Fruit fly (Drosophila melanogaster) whole organism, embryonic: Measurements from ENCODE around the gene Z600.

Experiments
- Abd-B ChIP-seq: fragments of 200-800 bp; sonication (Bioruptor generic); optimal IDR thresholded peaks from 2 replicates; lab custom pipeline; 2018; ENCODE audit warnings: missing biosample characterization, mild to moderate bottlenecking, missing genetic modification characterization, moderate library complexity
- Antp ChIP-seq: fragments of 200-800 bp; sonication (Bioruptor generic); optimal IDR thresholded peaks from 3 replicates; lab custom pipeline; 2016; ENCODE audit warnings: missing biosample characterization, missing genetic modification characterization
- Atf-2 ChIP-seq: fragments of 200-800 bp; sonication (Bioruptor generic); optimal IDR thresholded peaks from 2 replicates; lab custom pipeline; 2016; ENCODE audit warnings: missing biosample characterization, missing genetic modification characterization
- Blimp-1 ChIP-seq: fragments of 200-800 bp; sonication (Bioruptor generic); optimal IDR thresholded peaks from 3 replicates; lab custom pipeline; 2018; ENCODE audit warnings: missing biosample characterization, missing genetic modification characterization, mild to moderate bottlenecking, moderate library complexity, missing genetic modification reagents
- CG11085 ChIP-seq: fragments of 200-800 bp; sonication (Bioruptor generic); IDR thresholded peaks from 2 replicates; pipeline ENCODE4 v1.3.6; 2022; ENCODE audit warnings: missing biosample characterization, missing genetic modification characterization
- CG11696 ChIP-seq: fragments of 200-800 bp; sonication (Bioruptor generic); IDR thresholded peaks from 2 replicates; pipeline ENCODE4 v1.3.6; 2022; ENCODE audit warnings: missing biosample characterization, missing genetic modification characterization
- CG12155 ChIP-seq: fragments of 200-800 bp; sonication (Bioruptor generic); optimal IDR thresholded peaks from 3 replicates; lab custom pipeline; 2016; ENCODE audit warnings: missing biosample characterization, missing genetic modification characterization
- CG12299 ChIP-seq: fragments of 200-800 bp; sonication (Bioruptor generic); optimal IDR thresholded peaks from 2 replicates; lab custom pipeline; 2018; ENCODE audit warnings: missing biosample characterization, mild to moderate bottlenecking, missing genetic modification characterization
- CG1233 ChIP-seq: fragments of 200-800 bp; sonication (Bioruptor generic); optimal IDR thresholded peaks from 4 replicates; lab custom pipeline; 2018; ENCODE audit warnings: missing biosample characterization, mild to moderate bottlenecking, missing genetic modification characterization
- CG12942 ChIP-seq: fragments of 200-800 bp; sonication (Bioruptor generic); optimal IDR thresholded peaks from 3 replicates; lab custom pipeline; 2016; ENCODE audit warnings: missing biosample characterization, missing genetic modification characterization
- CG16815 ChIP-seq: fragments of 200-800 bp; sonication (Bioruptor generic); optimal IDR thresholded peaks from 3 replicates; lab custom pipeline; 2017; ENCODE audit warnings: missing biosample characterization, mild to moderate bottlenecking, missing genetic modification characterization
- CG17328 ChIP-seq: fragments of 200-800 bp; sonication (Bioruptor generic); IDR thresholded peaks from 2 replicates; pipeline ENCODE4 v1.3.6; 2022; ENCODE audit warnings: missing biosample characterization, missing genetic modification characterization
- CG17385 ChIP-seq: fragments of 200-800 bp; sonication (Bioruptor generic); optimal IDR thresholded peaks from 3 replicates; lab custom pipeline; 2018; ENCODE audit warnings: missing biosample characterization, mild to moderate bottlenecking, missing genetic modification characterization
- CG4707 ChIP-seq: fragments of 200-800 bp; sonication (Bioruptor generic); optimal IDR thresholded peaks from 2 replicates; lab custom pipeline; 2018; ENCODE audit warnings: missing biosample characterization, mild to moderate bottlenecking, missing genetic modification characterization, moderate library complexity
- CG6654 ChIP-seq: fragments of 200-800 bp; sonication (Bioruptor generic); optimal IDR thresholded peaks from 2 replicates; lab custom pipeline; 2017; ENCODE audit warnings: missing biosample characterization, mild to moderate bottlenecking, missing genetic modification characterization
- CG7357 ChIP-seq: fragments of 200-800 bp; sonication (Bioruptor generic); IDR thresholded peaks from 3 replicates; pipeline ENCODE4 v1.3.6; 2022; ENCODE audit warnings: missing biosample characterization, missing genetic modification characterization
- CG7963 ChIP-seq: fragments of 200-800 bp; sonication (Bioruptor generic); IDR thresholded peaks from 3 replicates; pipeline ENCODE4 v1.3.6; 2022; ENCODE audit warnings: missing biosample characterization, missing genetic modification characterization; ENCODE audit not compliant: partially characterized antibody
- CG8359 ChIP-seq: fragments of 200-800 bp; sonication (Bioruptor generic); optimal IDR thresholded peaks from 2 replicates; lab custom pipeline; 2017; ENCODE audit warnings: missing biosample characterization, mild to moderate bottlenecking, missing genetic modification characterization, borderline replicate concordance
- CG9437 ChIP-seq: fragments of 200-800 bp; sonication (Bioruptor generic); optimal IDR thresholded peaks from 2 replicates; lab custom pipeline; 2018; ENCODE audit warnings: missing biosample characterization, mild to moderate bottlenecking, missing genetic modification characterization
- Dek ChIP-seq: fragments of 200-800 bp; sonication (Bioruptor generic); optimal IDR thresholded peaks from 3 replicates; lab custom pipeline; 2019; ENCODE audit warnings: missing biosample characterization, mild to moderate bottlenecking, missing genetic modification characterization, moderate library complexity
- Elba2 ChIP-seq: fragments of 200-800 bp; sonication (Bioruptor generic); optimal IDR thresholded peaks from 3 replicates; lab custom pipeline; 2016; ENCODE audit warnings: missing biosample characterization, missing genetic modification characterization
- Fer1 ChIP-seq: fragments of 200-800 bp; sonication (Bioruptor generic); optimal IDR thresholded peaks from 2 replicates; lab custom pipeline; 2017; ENCODE audit warnings: missing biosample characterization, mild to moderate bottlenecking, missing genetic modification characterization
- HmgZ ChIP-seq: fragments of 200-800 bp; sonication (Bioruptor generic); optimal IDR thresholded peaks from 2 replicates; lab custom pipeline; 2018; ENCODE audit warnings: missing biosample characterization, mild to moderate bottlenecking, missing genetic modification characterization
- Hr51 ChIP-seq, 2 experiments: fragments of 200-800 bp; sonication (Bioruptor generic); optimal IDR thresholded peaks; 2 replicates in 1 of 2; 3 replicates in 1 of 2; lab custom pipeline; 2016 to 2018; ENCODE audit warnings: missing biosample characterization in 2 of 2, missing genetic modification characterization in 2 of 2, mild to moderate bottlenecking in 1 of 2, moderate library complexity in 1 of 2
- Hr78 ChIP-seq, 2 experiments: fragments of 200-800 bp in 1 of 2; fragments of >200 bp in 1 of 2; sonication (Bioruptor generic) in 1 of 2; optimal IDR thresholded peaks; 2 replicates each; lab custom pipeline; 2017 to 2019; ENCODE audit warnings: missing biosample characterization in 2 of 2, missing genetic modification characterization in 2 of 2, mild to moderate bottlenecking in 1 of 2, moderate library complexity in 1 of 2
- MTF-1 ChIP-seq: fragments of 200-800 bp; sonication (Bioruptor generic); optimal IDR thresholded peaks from 2 replicates; lab custom pipeline; 2018; ENCODE audit warnings: missing biosample characterization, mild to moderate bottlenecking, missing genetic modification characterization, borderline replicate concordance
- Ptx1 ChIP-seq: fragments of 200-800 bp; sonication (Bioruptor generic); IDR thresholded peaks from 2 replicates; pipeline ENCODE4 v1.3.6; 2022; ENCODE audit warnings: missing biosample characterization, missing genetic modification characterization
- Tbp ChIP-seq: fragments of >200 bp; optimal IDR thresholded peaks from 2 replicates; lab custom pipeline; 2018; ENCODE audit warnings: missing biosample characterization, missing genetic modification characterization
- az2 ChIP-seq: fragments of 200-800 bp; sonication (Bioruptor generic); optimal IDR thresholded peaks from 3 replicates; lab custom pipeline; 2016; ENCODE audit warnings: missing biosample characterization, missing genetic modification characterization
- btn ChIP-seq: fragments of 200-800 bp; sonication (Bioruptor generic); optimal IDR thresholded peaks from 2 replicates; lab custom pipeline; 2016; ENCODE audit warnings: missing biosample characterization, missing genetic modification characterization
- cwo ChIP-seq: fragments of 200-800 bp; sonication (Bioruptor generic); optimal IDR thresholded peaks from 3 replicates; lab custom pipeline; 2017; ENCODE audit warnings: missing biosample characterization, missing genetic modification characterization, mild to moderate bottlenecking, moderate library complexity, missing genetic modification reagents
- danr ChIP-seq: fragments of 200-800 bp; sonication (Bioruptor generic); IDR thresholded peaks from 2 replicates; pipeline ENCODE4 v1.3.6; 2022; ENCODE audit warnings: missing biosample characterization, missing genetic modification characterization
- ems ChIP-seq: fragments of 200-800 bp; sonication (Bioruptor generic); optimal IDR thresholded peaks from 3 replicates; lab custom pipeline; 2016; ENCODE audit warnings: missing biosample characterization, missing genetic modification characterization
- eyg ChIP-seq: fragments of 200-800 bp; sonication (Bioruptor generic); optimal IDR thresholded peaks from 3 replicates; lab custom pipeline; 2016; ENCODE audit warnings: missing biosample characterization, missing genetic modification characterization
- fd96Cb ChIP-seq: fragments of 200-800 bp; sonication (Bioruptor generic); optimal IDR thresholded peaks from 2 replicates; lab custom pipeline; 2018; ENCODE audit warnings: missing biosample characterization, mild to moderate bottlenecking, missing genetic modification characterization, moderate library complexity
- gcm ChIP-seq: fragments of 200-800 bp; sonication (Bioruptor generic); optimal IDR thresholded peaks from 2 replicates; lab custom pipeline; 2019; ENCODE audit warnings: missing biosample characterization, mild to moderate bottlenecking, missing genetic modification characterization, moderate library complexity
- jing ChIP-seq: fragments of 200-800 bp; sonication (Bioruptor generic); optimal IDR thresholded peaks from 2 replicates; lab custom pipeline; 2018; ENCODE audit warnings: missing biosample characterization, mild to moderate bottlenecking, missing genetic modification characterization
- lbe ChIP-seq: fragments of 200-800 bp; sonication (Bioruptor generic); optimal IDR thresholded peaks from 2 replicates; lab custom pipeline; 2016; ENCODE audit warnings: missing biosample characterization, mild to moderate bottlenecking, missing genetic modification characterization
- lilli ChIP-seq: fragments of 200-800 bp; sonication (Bioruptor generic); optimal IDR thresholded peaks from 3 replicates; lab custom pipeline; 2016; ENCODE audit warnings: missing biosample characterization, missing genetic modification characterization
- lola ChIP-seq, 3 experiments: fragments of >200 bp in 2 of 3; fragments of 200-800 bp in 1 of 3; sonication (Bioruptor generic) in 1 of 3; optimal IDR thresholded peaks; 2 replicates each; lab custom pipeline; 2017 to 2019; ENCODE audit warnings: missing biosample characterization in 3 of 3, missing genetic modification characterization in 3 of 3, mild to moderate bottlenecking in 1 of 3, moderate library complexity in 1 of 3
- nmo ChIP-seq: fragments of 200-800 bp; sonication (Bioruptor generic); optimal IDR thresholded peaks from 2 replicates; lab custom pipeline; 2018; ENCODE audit warnings: missing biosample characterization, mild to moderate bottlenecking, missing genetic modification characterization, moderate library complexity
- ranshi ChIP-seq: fragments of 200-800 bp; sonication (Bioruptor generic); IDR thresholded peaks from 2 replicates; pipeline ENCODE4 v1.3.6; 2022; ENCODE audit warnings: missing biosample characterization, missing genetic modification characterization
- sens-2 ChIP-seq: fragments of 200-800 bp; sonication (Bioruptor generic); IDR thresholded peaks from 2 replicates; pipeline ENCODE4 v1.3.6; 2022; ENCODE audit warnings: missing biosample characterization, missing genetic modification characterization
- sna ChIP-seq: fragments of 200-800 bp; sonication (Bioruptor generic); IDR thresholded peaks from 2 replicates; pipeline ENCODE4 v1.3.6; 2022; ENCODE audit warnings: missing biosample characterization, missing genetic modification characterization; ENCODE audit not compliant: partially characterized antibody
- ssp ChIP-seq: fragments of 200-800 bp; sonication (Bioruptor generic); IDR thresholded peaks from 2 replicates; pipeline ENCODE4 v1.3.6; 2022; ENCODE audit warnings: missing biosample characterization, missing genetic modification characterization
- toy ChIP-seq: fragments of 200-800 bp; sonication (Bioruptor generic); IDR thresholded peaks from 2 replicates; pipeline ENCODE4 v1.3.6; 2022; ENCODE audit warnings: missing biosample characterization, missing genetic modification characterization
- twi ChIP-seq: fragments of 200-800 bp; optimal IDR thresholded peaks from 2 replicates; lab custom pipeline; 2019; ENCODE audit warnings: missing biosample characterization, mild to moderate bottlenecking, missing genetic modification characterization, moderate library complexity
- zen ChIP-seq: fragments of 200-800 bp; sonication (Bioruptor generic); optimal IDR thresholded peaks from 3 replicates; lab custom pipeline; 2018; ENCODE audit warnings: missing biosample characterization, mild to moderate bottlenecking, missing genetic modification characterization, moderate library complexity

Gene Z600

dm6 chr3L:15532368-15533030 is 23.6 kb downstream of the Z600 start (continued):
- TF ChIP-seq lbe (peak; percentile 74), CG8359 (GFP tag; lab: Kevin White, UChicago) (no peak), btn (GFP tag; lab: Kevin White, UChicago) (no peak), Ptx1 (GFP tag; lab: Robert Waterston, UW) (peak; percentile 71), CG12155 (GFP tag; lab: Kevin White, UChicago) (peak; percentile 4), CG4707 (no peak), jing (GFP tag; lab: Kevin White, UChicago) (no peak), Tbp (GFP tag; lab: Kevin White, UChicago) (no peak), Abd-B (GFP tag; lab: Kevin White, UChicago) (peak; percentile 15), HmgZ (peak; percentile 2), CG6654 (peak; percentile 1), CG16815 (GFP tag; lab: Kevin White, UChicago) (no peak), ssp (GFP tag; lab: Robert Waterston, UW) (no peak), MTF-1 (GFP tag; lab: Kevin White, UChicago) (no peak), lola (GFP tag; optimal IDR thresholded peaks at IDR 0.05; lab: Kevin White, UChicago) (peak in 1 of 3 experiments; percentile 42), CG11696 (GFP tag; lab: Robert Waterston, UW) (no peak), eyg (GFP tag; lab: Kevin White, UChicago) (peak; percentile 21), Fer1 (no peak), gcm (GFP tag; lab: Kevin White, UChicago) (peak; percentile 79), nmo (GFP tag; lab: Kevin White, UChicago) (peak; percentile 16), toy (GFP tag; lab: Robert Waterston, UW) (no peak), CG9437 (GFP tag; lab: Kevin White, UChicago) (peak; percentile 33), Dek (tag; lab: Kevin White, UChicago) (no peak), lilli (GFP tag; lab: Kevin White, UChicago) (no peak), cwo (GFP tag; lab: Kevin White, UChicago) (peak; percentile 34), CG12299 (tag; lab: Kevin White, UChicago) (no peak), sna (GFP tag; lab: Robert Waterston, UW) (no peak), Antp (GFP tag; lab: Kevin White, UChicago) (peak; percentile 27), CG1233 (GFP tag; lab: Kevin White, UChicago) (peak; percentile 19), Blimp-1 (GFP tag; lab: Kevin White, UChicago) (peak; percentile 34), danr (0 out of 2 replicates have a peak, but pooled peaks have one; percentile 28), CG7357 (GFP tag; lab: Robert Waterston, UW) (no peak), CG11085 (no peak), CG17385 (no peak), CG7963 (GFP tag; lab: Robert Waterston, UW) (no peak), Hr51 (GFP tag; optimal IDR thresholded peaks at IDR 0.05; lab: Kevin White, UChicago) (no peak), zen (no peak), sens-2 (GFP tag; lab: Robert Waterston, UW) (peak; percentile 52; the same call in 1 of the 2 replicates), CG12942 (no peak), twi (tag; lab: Kevin White, UChicago) (no peak), fd96Cb (tag; lab: Kevin White, UChicago) (peak; percentile 66), ems (no peak), Elba2 (no peak), ranshi (peak; percentile 68), Atf-2 (GFP tag; lab: Kevin White, UChicago) (peak; percentile 16), CG17328 (peak; percentile 34; the same call in 1 of the 2 replicates), Hr78 (GFP tag; optimal IDR thresholded peaks at IDR 0.05; lab: Kevin White, UChicago) (peak in 1 of 2 experiments; percentile 29), az2 (peak; percentile 16)
